Worm (Caenorhabditis elegans) whole organism, L3 larva: Measurements from ENCODE around the gene serp-1.1.

Experiments
- ZK546.5 ChIP-seq: sonication (generic microtip); optimal IDR thresholded peaks from 2 replicates; lab custom pipeline; 2017; ENCODE audit warnings: missing biosample characterization, missing genetic modification characterization
- ama-1 ChIP-seq: fragments of 150-350 bp; optimal IDR thresholded peaks from 2 replicates; lab custom pipeline; 2018
- ceh-28 ChIP-seq: fragments of 150-350 bp; optimal IDR thresholded peaks from 2 replicates; lab custom pipeline; 2014; ENCODE audit warnings: missing biosample characterization, missing genetic modification reagents, missing genetic modification characterization
- ceh-9 ChIP-seq: sonication (generic microtip); optimal IDR thresholded peaks from 2 replicates; lab custom pipeline; 2018; ENCODE audit warnings: missing biosample characterization, missing genetic modification characterization
- hmg-11 ChIP-seq: sonication (generic microtip); optimal IDR thresholded peaks from 2 replicates; lab custom pipeline; 2016; ENCODE audit warnings: missing genetic modification characterization, missing compliant biosample characterization
- nfya-1 ChIP-seq: sonication (generic microtip); optimal IDR thresholded peaks from 2 replicates; lab custom pipeline; 2017; ENCODE audit warnings: missing genetic modification characterization, mild to moderate bottlenecking, missing compliant biosample characterization, antibody characterized with exemption, moderate library complexity; ENCODE audit not compliant: insufficient read depth
- nhr-23 ChIP-seq: fragments of 150-350 bp; optimal IDR thresholded peaks from 2 replicates; lab custom pipeline; 2014; ENCODE audit warnings: missing biosample characterization, missing genetic modification reagents, missing genetic modification characterization
- nhr-25 ChIP-seq: sonication (generic microtip); optimal IDR thresholded peaks from 2 replicates; lab custom pipeline; 2017; ENCODE audit warnings: missing biosample characterization, missing genetic modification characterization
- nhr-28 ChIP-seq: fragments of 150-350 bp; optimal IDR thresholded peaks from 2 replicates; lab custom pipeline; 2014; ENCODE audit warnings: missing biosample characterization, missing genetic modification characterization
- nhr-43 ChIP-seq: sonication (generic microtip); optimal IDR thresholded peaks from 2 replicates; lab custom pipeline; 2016; ENCODE audit warnings: mild to moderate bottlenecking, missing genetic modification characterization, missing compliant biosample characterization; ENCODE audit not compliant: poor library complexity, severe bottlenecking
- pha-4 ChIP-seq: fragments of 150-350 bp; optimal IDR thresholded peaks from 2 replicates; lab custom pipeline; 2014; ENCODE audit warnings: missing biosample characterization, missing genetic modification reagents, missing genetic modification characterization
- skn-1 ChIP-seq: fragments of 150-350 bp; optimal IDR thresholded peaks from 2 replicates; lab custom pipeline; 2014; ENCODE audit warnings: missing biosample characterization, missing genetic modification characterization
- unc-39 ChIP-seq: sonication (generic microtip); optimal IDR thresholded peaks from 4 replicates; lab custom pipeline; 2017; ENCODE audit warnings: missing biosample characterization, missing genetic modification characterization
- unc-62 ChIP-seq: fragments of 150-350 bp; sonication (generic microtip); optimal IDR thresholded peaks from 4 replicates; lab custom pipeline; 2014; ENCODE audit warnings: missing biosample characterization, missing genetic modification reagents, missing genetic modification characterization

DNA sequence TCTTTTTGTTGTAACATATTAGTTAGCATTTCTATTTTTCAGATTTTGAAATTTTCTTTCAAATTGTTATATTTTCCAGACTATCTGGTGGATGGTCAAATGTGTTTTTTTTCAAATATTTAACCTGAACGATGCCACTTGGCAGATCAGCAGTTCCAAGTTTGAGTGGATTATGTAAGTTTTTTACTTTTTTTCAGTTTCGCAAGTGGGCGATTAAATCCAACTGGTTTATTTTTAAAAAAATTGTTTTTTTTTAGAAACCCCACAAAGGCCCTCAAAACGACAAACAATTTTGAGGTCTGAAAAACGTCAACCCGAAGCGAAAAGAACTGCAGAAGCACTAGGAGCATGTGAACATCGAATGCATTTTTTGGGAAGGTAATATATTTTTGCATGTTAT lies 14.5 kb upstream of the serp-1.1 start, which contains the start of gene Y7A5A.9:
- no peak for TF ChIP-seq nhr-25
- TF ChIP-seq nhr-23 (tag; lab: Kevin White, UChicago): no peak
- TF ChIP-seq ama-1 (lab: Kevin White, UChicago): no peak
- TF ChIP-seq ceh-9 (tag; lab: Kevin White, UChicago): no peak
- no peak for TF ChIP-seq nhr-43 (tag; lab: Kevin White, UChicago)
- no peak for TF ChIP-seq skn-1 (tag; lab: Kevin White, UChicago)
- no peak for TF ChIP-seq pha-4
- no peak for TF ChIP-seq hmg-11 (tag; lab: Kevin White, UChicago)
- TF ChIP-seq unc-39 (tag; lab: Kevin White, UChicago): no peak
- no peak for TF ChIP-seq unc-62 (GFP tag; lab: Kevin White, UChicago)
- TF ChIP-seq ceh-28 (tag; lab: Kevin White, UChicago): no peak
- no peak for TF ChIP-seq nhr-28 (tag; lab: Kevin White, UChicago)
- no peak for TF ChIP-seq nfya-1 (tag; lab: Kevin White, UChicago)
- no peak for TF ChIP-seq ZK546.5 (tag; lab: Kevin White, UChicago)
